Worm (Caenorhabditis elegans) whole organism, mixed stage, embryonic: ENCODE measurements around the gene cank-26.

ENCODE experiments used
- cnd-1 ChIP-seq: fragments of 200-800 bp; sonication (Bioruptor generic); optimal IDR thresholded peaks from 2 replicates; lab custom pipeline; 2018; ENCODE audit warnings: mild to moderate bottlenecking, missing genetic modification characterization, missing compliant biosample characterization
- hlh-1 ChIP-seq: fragments of 150-350 bp; optimal IDR thresholded peaks from 2 replicates; lab custom pipeline; 2014; ENCODE audit warnings: missing biosample characterization, missing genetic modification reagents, missing genetic modification characterization
- mls-2 ChIP-seq: sonication (generic microtip); optimal IDR thresholded peaks from 2 replicates; lab custom pipeline; 2016; ENCODE audit warnings: mild to moderate bottlenecking, missing genetic modification characterization, moderate library complexity, missing compliant biosample characterization
- nhr-28 ChIP-seq: fragments of 150-350 bp; optimal IDR thresholded peaks from 2 replicates; lab custom pipeline; 2014; ENCODE audit warnings: missing biosample characterization, missing genetic modification characterization
- pha-4 ChIP-seq: fragments of 150-350 bp; optimal IDR thresholded peaks from 2 replicates; lab custom pipeline; 2018; ENCODE audit warnings: missing biosample characterization, missing genetic modification reagents, missing genetic modification characterization
- unc-39 ChIP-seq: fragments of 150-350 bp; optimal IDR thresholded peaks from 2 replicates; lab custom pipeline; 2014; ENCODE audit warnings: missing biosample characterization, missing genetic modification characterization
- ztf-11 ChIP-seq: fragments of 150-350 bp; optimal IDR thresholded peaks from 2 replicates; lab custom pipeline; 2014; ENCODE audit warnings: missing biosample characterization, missing genetic modification characterization

DNA sequence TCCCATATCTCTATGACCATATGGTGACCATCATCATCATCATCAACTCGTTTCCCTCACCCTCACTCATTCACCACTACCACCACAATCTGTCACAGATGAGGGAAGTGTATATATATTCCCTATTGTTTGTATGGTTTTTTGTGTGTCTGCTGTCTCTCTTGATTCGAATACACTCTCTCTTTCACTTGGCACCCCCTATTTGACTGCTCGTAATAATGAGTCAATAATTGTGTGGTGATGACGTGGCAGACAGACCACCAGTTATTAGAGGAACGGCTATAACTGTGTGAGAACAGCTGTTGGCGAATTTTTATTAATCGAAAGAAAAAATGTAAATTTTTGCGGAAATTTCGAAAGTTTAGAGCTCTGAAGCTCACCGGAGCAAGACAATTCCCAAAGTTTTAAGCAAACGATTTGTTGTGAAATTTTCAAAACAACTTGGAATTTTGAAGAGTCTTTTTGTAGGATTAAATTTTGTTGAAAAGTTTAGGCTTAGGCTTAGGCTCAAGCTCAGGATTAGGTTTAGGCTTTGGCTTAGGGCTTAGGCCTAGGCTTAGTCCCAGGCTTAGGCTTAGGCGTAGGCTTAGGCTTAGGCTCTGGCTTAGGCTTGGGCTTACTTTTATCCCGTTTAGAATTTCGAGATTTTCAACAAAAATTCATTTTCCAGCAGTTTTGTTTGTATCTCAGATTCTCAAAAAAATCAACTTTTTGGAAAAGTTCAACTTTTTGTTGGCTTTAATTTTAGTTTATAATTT lies 17.2 kb downstream of the cank-26 start:
- TF ChIP-seq cnd-1 (tag; lab: Kevin White, UChicago) = peak; percentile 80
- no peak for TF ChIP-seq ztf-11 (tag; lab: Kevin White, UChicago)
- TF ChIP-seq unc-39 (tag; lab: Kevin White, UChicago) = no peak
- no peak for TF ChIP-seq nhr-28 (tag; lab: Kevin White, UChicago)
- peak; percentile 9 for TF ChIP-seq mls-2 (tag; lab: Kevin White, UChicago)
- TF ChIP-seq pha-4 (tag; lab: Kevin White, UChicago) = no peak
- TF ChIP-seq hlh-1 = no peak
